Worm (Caenorhabditis elegans): ENCODE measurements around the gene glod-4.

DNA sequence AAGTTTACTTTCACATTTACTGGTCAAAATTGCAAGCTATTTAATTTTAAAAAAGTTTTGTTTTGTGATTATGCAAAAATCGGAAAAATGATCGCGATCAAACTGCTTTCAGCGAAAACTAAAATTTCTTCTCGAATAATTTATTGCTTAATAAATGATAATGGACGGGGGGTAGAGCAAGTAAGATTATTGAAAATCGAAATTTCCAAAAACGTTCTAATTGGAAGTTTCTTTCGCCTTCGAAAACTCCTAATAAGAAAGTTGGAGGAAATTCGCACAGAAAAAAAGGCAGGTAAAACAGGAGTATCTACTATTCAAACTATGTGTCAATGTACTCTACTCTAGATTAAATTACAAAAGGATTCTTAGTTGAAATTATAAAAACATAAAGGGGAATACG is 18.8 kb downstream of the glod-4 start:
- TF ChIP-seq nhr-232 (tag; optimal IDR thresholded peaks at IDR 0.05) = no peak
- no peak for TF ChIP-seq unc-55 (GFP tag; optimal IDR thresholded peaks at IDR 0.05)
- no peak for TF ChIP-seq ceh-24 (tag; optimal IDR thresholded peaks at IDR 0.05)
- TF ChIP-seq pqm-1 (tag; optimal IDR thresholded peaks at IDR 0.05) = no peak
- no peak for TF ChIP-seq npax-4 (tag; optimal IDR thresholded peaks at IDR 0.05)
- no peak for TF ChIP-seq elt-2 (tag; optimal IDR thresholded peaks at IDR 0.05)
- TF ChIP-seq sox-2 (GFP tag; IDR thresholded peaks at IDR 0.05) = no peak
- TF ChIP-seq ama-1 (optimal IDR thresholded peaks at IDR 0.05) = no peak
- no peak for TF ChIP-seq ceh-45 (GFP tag; IDR thresholded peaks at IDR 0.05)
- TF ChIP-seq fkh-6 (tag; optimal IDR thresholded peaks at IDR 0.05) = no peak
